Fruit fly (Drosophila melanogaster) Kc167 (cell line): ENCODE measurements around the gene LysS.

Experiments
- Myc ChIP-seq: fragments of >200 bp; optimal IDR thresholded peaks from 2 replicates; lab custom pipeline; 2017; ENCODE audit warnings: missing external identifiers
- Sin3A ChIP-seq: fragments of >200 bp; optimal IDR thresholded peaks from 2 replicates; lab custom pipeline; 2018; ENCODE audit warnings: missing external identifiers
- h ChIP-seq: fragments of >200 bp; optimal IDR thresholded peaks from 3 replicates; lab custom pipeline; 2018; ENCODE audit warnings: missing external identifiers
- insv ChIP-seq: fragments of >200 bp; optimal IDR thresholded peaks from 3 replicates; lab custom pipeline; 2018; ENCODE audit warnings: missing external identifiers
- psq ChIP-seq: fragments of >200 bp; optimal IDR thresholded peaks from 2 replicates; lab custom pipeline; 2017; ENCODE audit warnings: missing external identifiers
- ttk ChIP-seq: sonication (Bioruptor generic); optimal IDR thresholded peaks from 2 replicates; lab custom pipeline; 2017; ENCODE audit warnings: missing external identifiers

Gene LysS

DNA sequence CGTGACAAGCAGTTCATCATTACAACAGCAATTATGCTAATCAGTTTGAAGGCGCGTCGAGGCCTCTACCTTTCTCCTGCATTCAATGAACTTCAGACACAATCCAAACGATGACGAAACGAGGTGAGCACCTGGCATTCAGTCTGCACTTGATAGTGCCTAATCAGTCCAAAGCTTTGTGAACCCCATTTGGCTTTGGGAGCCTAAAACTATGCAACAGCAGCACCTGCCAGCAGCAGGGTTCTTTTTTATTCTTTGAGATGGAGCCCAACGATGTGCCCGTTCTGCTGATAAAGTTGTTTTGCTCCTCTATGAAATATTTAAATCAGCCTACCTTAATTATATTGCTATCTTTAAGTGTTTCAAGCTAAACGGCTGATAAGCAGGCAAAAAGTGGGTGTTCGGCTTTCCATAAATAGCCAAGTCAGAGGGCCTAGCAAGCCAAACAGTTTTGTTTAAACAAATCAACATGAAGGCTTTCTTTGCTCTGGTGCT, at the start of gene LysS:
LysS (plus strand) TSS at position 445 of the 495 bp plus-strand sequence.
- TF ChIP-seq insv (lab: Kevin White, UChicago) (no peak), psq (lab: Kevin White, UChicago) (no peak), ttk (no peak), Sin3A (lab: Kevin White, UChicago) (no peak), Myc (lab: Kevin White, UChicago) (no peak), h (lab: Kevin White, UChicago) (no peak)

DNA sequence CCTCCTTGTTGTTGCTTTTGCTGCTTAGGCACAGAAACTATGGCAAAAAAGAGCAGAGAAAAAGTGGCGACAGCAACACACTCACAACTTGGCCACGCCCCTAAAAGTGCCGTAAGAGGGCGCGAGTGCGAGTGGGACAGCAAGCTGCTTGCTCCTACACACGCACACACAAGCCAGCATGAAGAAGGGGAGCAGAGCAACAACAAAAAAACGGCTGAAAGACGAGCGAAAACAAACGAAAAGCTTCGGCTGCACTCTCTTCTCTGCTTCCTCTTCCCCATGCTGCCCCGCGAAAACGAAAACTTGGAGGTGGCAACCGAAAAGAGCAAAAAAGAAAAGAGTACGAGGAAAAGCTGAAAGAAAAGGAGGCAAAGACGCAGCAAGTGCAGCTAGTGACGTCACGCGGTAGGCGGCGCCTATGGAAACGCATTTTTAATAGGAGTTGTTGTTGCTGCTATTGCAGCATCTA, 49.4 kb upstream of the LysS start:
- TF ChIP-seq psq (lab: Kevin White, UChicago) (no peak), ttk (no peak), insv (lab: Kevin White, UChicago) (no peak), Sin3A (lab: Kevin White, UChicago) (no peak), Myc (lab: Kevin White, UChicago) (no peak), h (lab: Kevin White, UChicago) (no peak)

DNA sequence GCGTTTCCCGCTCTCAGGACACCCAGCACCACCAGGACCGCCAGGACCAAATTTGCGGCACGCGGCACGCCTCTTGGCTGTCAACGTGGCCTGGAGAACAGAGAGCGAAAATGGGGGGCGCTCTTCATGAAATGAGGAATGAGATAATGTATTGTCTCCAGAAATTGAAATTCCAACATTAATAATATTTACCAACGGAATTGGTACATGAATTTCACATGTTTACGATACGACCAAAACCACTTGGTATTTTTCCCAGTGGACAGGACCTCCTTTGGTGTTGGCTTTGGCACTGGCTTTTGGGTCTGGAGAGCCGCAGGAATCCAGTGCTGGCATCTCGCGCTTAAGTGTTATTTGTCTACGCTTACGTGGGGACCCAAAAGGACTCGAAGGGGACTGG, 44.1 kb upstream of the LysS start:
- no peak for TF ChIP-seq h (lab: Kevin White, UChicago)
- no peak for TF ChIP-seq Sin3A (lab: Kevin White, UChicago)
- TF ChIP-seq ttk: no peak

DNA sequence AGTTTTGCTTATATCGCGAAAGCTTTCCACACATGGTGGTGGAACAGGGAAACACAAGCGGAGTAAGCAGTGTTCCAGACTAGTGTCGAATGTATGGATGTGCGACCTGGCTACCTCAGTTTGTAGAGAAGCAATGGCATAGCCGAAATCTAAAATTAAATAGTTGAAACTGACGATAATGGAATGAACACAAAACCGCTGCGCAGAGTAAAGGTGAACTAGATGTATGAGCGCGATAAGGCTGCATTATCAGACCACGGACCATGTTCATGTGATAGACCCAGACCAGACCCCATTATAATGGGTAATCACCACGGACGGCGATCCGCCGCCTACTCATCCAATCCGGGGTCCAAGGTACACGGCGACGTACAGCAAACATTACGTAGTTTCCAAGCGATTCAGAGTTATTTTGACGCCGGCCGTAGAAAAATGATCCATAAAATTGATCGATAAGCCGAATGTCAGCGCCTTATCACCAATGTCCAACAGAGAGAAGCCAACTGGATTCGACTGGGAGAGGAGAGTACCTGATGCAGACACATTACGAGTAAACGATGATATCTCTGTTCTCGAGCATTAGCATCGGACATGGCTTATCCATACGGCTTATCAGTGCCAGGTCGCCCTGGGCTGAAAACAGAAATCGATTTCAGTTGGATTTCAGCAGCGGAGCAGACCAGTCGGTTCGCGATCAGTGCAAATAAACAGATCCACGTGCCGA, 38.4 kb upstream of the LysS start, which contains the start of gene CG13912:
CG13912 (plus strand) TSS at position 653 of the 724 bp plus-strand sequence.
- TF ChIP-seq Sin3A (lab: Kevin White, UChicago): no peak
- no peak for TF ChIP-seq psq (lab: Kevin White, UChicago)
- TF ChIP-seq ttk: no peak
- no peak for TF ChIP-seq insv (lab: Kevin White, UChicago)
- no peak for TF ChIP-seq h (lab: Kevin White, UChicago)
- no peak for TF ChIP-seq Myc (lab: Kevin White, UChicago)

DNA sequence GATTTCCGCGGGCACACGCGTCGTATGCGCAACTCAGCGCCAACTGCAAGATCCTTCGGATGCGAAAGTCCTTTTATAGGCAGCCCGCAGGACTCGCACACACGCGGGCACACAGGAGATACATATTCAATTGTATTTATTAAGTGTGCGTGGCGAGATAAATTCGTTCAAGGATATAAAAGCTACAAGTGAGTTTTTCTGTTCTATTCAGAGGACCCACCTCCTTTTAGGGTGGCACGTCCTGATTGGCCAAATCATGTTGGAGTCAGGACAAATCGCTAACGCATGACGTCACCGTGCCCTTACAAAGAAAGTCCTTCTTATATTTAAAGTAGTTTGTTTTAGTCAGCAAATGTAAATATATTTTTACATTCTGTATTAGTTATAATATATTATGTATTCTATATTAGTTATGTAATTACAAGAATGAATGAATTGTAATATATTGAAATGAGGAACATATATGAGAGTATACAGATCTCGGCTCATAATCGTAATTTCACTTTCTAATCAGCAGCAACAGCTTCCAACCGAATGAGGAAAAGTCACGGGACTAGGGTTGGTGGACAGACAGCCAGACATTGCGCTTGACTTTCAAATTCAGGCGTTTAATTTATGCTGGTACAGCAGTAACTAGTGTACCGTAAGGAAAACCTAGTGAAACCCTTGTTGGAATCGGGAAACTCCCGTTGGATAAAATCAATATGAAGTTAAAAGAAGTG, 34.3 kb upstream of the LysS start, which contains the start of gene Trhn:
Trhn (minus strand) TSS at position 51 of the 722 bp plus-strand sequence.
- TF ChIP-seq h (lab: Kevin White, UChicago) (no peak), psq (lab: Kevin White, UChicago) (no peak), Sin3A (lab: Kevin White, UChicago) (no peak), ttk (no peak), insv (lab: Kevin White, UChicago) (no peak), Myc (lab: Kevin White, UChicago) (no peak)

DNA sequence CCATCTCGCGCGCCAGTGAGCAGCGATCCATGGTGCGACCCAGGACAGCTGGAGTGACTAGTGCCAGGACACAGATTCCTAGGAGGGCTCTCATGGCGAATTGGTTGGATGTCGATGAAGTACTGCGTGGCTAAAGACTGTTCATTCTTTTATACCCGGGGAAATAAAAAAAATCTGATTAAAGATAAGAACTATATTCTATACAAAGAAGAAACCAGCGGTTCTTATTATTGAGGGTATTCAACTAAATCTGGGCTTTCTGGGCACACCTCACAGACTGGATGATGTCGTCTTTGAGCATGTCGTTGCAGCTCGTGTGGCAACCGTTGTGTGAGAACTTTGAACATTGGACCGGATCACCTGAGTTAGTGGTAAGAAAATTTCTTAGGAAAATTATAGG, 32.3 kb upstream of the LysS start, which contains the start of gene LysX:
LysX (minus strand) TSS at position 101 of the 400 bp plus-strand sequence.
- no peak for TF ChIP-seq ttk
- no peak for TF ChIP-seq Sin3A (lab: Kevin White, UChicago)
- TF ChIP-seq h (lab: Kevin White, UChicago): no peak
- no peak for TF ChIP-seq psq (lab: Kevin White, UChicago)
- TF ChIP-seq Myc (lab: Kevin White, UChicago): no peak
- TF ChIP-seq insv (lab: Kevin White, UChicago): no peak

DNA sequence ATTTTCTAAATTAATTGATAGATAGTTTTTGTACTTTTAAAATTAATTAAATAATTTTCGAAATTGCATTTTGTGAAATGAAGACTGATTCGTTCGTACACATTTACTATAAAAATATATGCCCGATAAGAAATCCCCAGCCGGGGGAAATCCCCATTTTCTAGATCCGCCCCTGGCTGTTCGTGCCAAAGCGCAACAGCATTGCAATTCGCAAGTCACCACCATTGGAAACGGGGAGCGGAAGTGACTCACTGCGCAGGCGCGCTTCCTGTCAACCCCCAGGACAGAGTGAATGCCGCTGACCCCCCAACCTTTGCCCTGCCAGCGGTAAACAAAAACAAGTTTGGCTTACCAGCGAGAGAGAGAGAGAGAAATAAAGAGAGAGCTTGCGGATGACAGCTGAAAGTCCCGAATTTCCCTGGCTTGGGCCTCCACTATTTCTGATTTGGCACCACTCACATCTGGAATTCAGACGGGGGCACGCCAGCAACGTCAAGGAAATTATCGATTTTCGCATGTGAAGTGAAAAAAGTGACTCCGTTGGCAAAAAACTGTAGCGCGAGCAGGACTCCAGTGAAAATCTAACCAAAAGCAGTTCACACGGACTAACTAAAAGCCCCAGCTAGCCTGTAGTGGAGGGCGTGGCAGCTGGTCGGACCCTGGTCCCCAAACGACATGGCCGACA, 31.5 kb upstream of the LysS start, which contains the start of gene Aplip1:
Aplip1 (plus strand) TSS at position 450 of the 685 bp plus-strand sequence.
- TF ChIP-seq insv (lab: Kevin White, UChicago): no peak
- no peak for TF ChIP-seq ttk
- TF ChIP-seq psq (lab: Kevin White, UChicago): no peak
- TF ChIP-seq Myc (lab: Kevin White, UChicago): no peak

DNA sequence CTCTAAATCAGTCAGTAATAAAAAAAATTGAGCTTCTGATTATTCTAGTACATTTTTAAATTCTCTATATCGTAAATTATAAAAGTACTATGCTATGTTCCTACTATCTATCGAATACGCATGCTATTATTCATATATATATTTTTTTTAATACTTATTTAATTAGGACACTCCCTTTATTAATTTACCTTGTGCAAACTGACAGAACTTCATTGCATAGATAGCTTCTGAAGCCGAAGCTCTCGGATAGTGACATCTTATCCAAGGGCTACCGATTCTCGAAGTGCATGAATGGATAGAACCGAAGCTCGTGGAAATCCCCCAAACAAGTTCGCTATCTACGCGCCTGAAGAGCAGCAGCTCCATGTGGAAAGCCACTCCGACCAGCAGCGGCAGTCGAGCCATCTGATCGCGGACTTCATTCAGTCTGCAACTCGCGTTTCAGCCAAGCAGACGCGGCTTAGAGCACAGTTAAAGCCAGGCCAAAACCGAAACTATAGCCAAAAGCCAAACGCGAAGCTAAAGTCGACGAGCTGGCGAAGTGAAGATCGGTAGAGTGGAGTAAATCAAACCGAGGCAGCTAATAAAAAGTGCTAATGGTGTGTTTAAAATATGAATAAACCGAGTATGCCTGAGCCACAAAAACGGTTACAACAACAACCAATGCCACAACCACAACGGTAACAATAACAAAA, 27.0 kb upstream of the LysS start, which contains the start of gene mwh:
mwh (plus strand) TSS at position 430 of the 695 bp plus-strand sequence.
- TF ChIP-seq ttk (no peak), h (lab: Kevin White, UChicago) (no peak), Sin3A (lab: Kevin White, UChicago) (no peak), psq (lab: Kevin White, UChicago) (no peak), Myc (lab: Kevin White, UChicago) (no peak), insv (lab: Kevin White, UChicago) (no peak)

DNA sequence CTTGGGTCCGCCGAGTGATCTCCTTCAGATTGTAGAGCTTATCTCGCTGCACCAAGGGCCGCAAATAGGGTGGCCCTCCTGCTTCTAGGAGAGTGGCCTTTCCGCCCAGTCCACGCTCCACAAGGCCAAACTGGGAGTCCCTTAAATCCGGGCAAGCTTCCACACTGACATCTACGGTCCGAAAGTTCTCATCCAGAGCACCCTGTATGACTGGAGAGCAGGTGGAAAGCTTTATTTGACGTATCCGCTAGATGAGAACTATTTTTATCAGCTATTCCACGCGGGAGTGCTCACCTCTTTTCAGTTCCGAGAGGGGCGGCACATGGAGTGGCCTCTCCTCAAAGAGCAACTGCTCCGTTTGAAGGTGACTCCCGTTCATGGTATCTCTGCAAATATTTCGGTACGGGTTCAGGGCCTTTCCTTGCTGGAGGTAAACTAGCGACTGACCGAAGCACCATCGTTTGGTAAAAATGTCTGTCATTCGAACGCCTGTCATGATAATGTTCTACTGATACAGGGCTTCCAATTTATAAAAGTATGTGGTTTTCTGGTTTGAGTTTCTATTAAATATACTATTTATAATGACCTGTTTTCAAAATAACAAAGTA, 24.9 kb upstream of the LysS start, which contains the start of gene meep:
meep (minus strand) TSS at position 449 of the 608 bp plus-strand sequence.
- TF ChIP-seq Myc (lab: Kevin White, UChicago) (no peak), ttk (no peak), h (lab: Kevin White, UChicago) (no peak), insv (lab: Kevin White, UChicago) (no peak), psq (lab: Kevin White, UChicago) (no peak), Sin3A (lab: Kevin White, UChicago) (no peak)

DNA sequence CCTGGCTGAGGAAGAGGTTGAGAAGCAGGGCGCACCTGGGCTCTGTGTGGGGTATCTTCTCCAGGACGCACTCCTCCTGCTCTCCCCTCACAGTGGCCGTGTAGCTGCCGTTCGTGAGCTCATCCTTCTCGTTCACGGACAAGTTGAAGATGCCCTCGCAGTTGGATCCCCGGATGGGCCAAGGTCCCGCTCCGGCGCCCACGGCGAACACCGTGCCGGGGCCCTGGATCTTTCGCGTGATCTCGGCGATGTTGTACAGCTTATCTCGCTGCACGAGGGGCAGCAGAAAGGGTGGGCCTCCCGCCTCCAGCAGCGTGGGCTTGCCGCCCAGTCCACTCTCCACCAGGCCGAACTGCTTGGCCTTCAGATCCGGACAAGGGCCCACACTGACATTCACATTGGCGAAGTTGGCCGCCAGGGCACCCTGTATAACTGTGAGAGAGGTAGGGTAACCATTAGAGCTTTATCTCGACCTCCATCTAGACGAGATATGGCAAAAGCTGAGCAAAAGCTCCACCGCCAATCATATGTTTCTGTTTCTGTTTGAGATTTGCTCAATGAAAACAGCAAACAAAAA, 23.6 kb upstream of the LysS start:
- TF ChIP-seq psq (lab: Kevin White, UChicago) (no peak), ttk (no peak), Myc (lab: Kevin White, UChicago) (no peak), insv (lab: Kevin White, UChicago) (no peak), h (lab: Kevin White, UChicago) (no peak), Sin3A (lab: Kevin White, UChicago) (no peak)
